Worm (Caenorhabditis elegans) whole organism, L4 larva: ENCODE results near the gene fbxa-76.

ENCODE experiments used
- T26A8.4 ChIP-seq: fragments of 200-800 bp; sonication (Bioruptor generic); IDR thresholded peaks from 2 replicates; pipeline ENCODE4 v1.3.6; 2022; ENCODE audit warnings: missing genetic modification characterization, missing compliant biosample characterization
- Y48G9A.11 ChIP-seq: fragments of 200-800 bp; sonication (Bioruptor generic); IDR thresholded peaks from 2 replicates; pipeline ENCODE4 v1.3.6; 2022; ENCODE audit warnings: missing genetic modification reagents, missing genetic modification characterization, missing compliant biosample characterization
- ama-1 ChIP-seq: fragments of 150-350 bp; optimal IDR thresholded peaks from 2 replicates; lab custom pipeline; 2014; ENCODE audit warnings: inconsistent platforms, mixed read lengths
- ceh-82 ChIP-seq: sonication (generic microtip); optimal IDR thresholded peaks from 2 replicates; lab custom pipeline; 2017; ENCODE audit warnings: missing biosample characterization, missing genetic modification characterization
- dpl-1 ChIP-seq: fragments of 150-350 bp; optimal IDR thresholded peaks from 2 replicates; lab custom pipeline; 2014; ENCODE audit warnings: missing biosample characterization, missing genetic modification reagents, missing genetic modification characterization
- dve-1 ChIP-seq: sonication (generic microtip); optimal IDR thresholded peaks from 2 replicates; lab custom pipeline; 2017; ENCODE audit warnings: antibody characterized with exemption, mild to moderate bottlenecking, missing genetic modification characterization, missing compliant biosample characterization; ENCODE audit not compliant: insufficient read depth
- fos-1 ChIP-seq: fragments of 150-350 bp; optimal IDR thresholded peaks from 2 replicates; lab custom pipeline; 2014; ENCODE audit warnings: missing biosample characterization, missing genetic modification characterization
- lsy-2 ChIP-seq, 2 experiments: fragments of 150-350 bp in 1 of 2; sonication (generic microtip) in 1 of 2; optimal IDR thresholded peaks; 2 replicates each; lab custom pipeline; 2014 to 2017; ENCODE audit warnings: missing biosample characterization in 2 of 2, missing genetic modification characterization in 2 of 2
- nhr-11 ChIP-seq: fragments of 150-350 bp; optimal IDR thresholded peaks from 2 replicates; lab custom pipeline; 2014; ENCODE audit warnings: missing biosample characterization, missing genetic modification characterization
- nhr-77 ChIP-seq: fragments of 150-350 bp; optimal IDR thresholded peaks from 2 replicates; lab custom pipeline; 2014; ENCODE audit warnings: missing biosample characterization, missing genetic modification characterization
- sdz-12 ChIP-seq: fragments of 200-800 bp; sonication (Bioruptor generic); optimal IDR thresholded peaks from 2 replicates; lab custom pipeline; 2018; ENCODE audit warnings: mild to moderate bottlenecking, missing genetic modification characterization, missing compliant biosample characterization
- unc-39 ChIP-seq: sonication (generic microtip); optimal IDR thresholded peaks from 2 replicates; lab custom pipeline; 2017; ENCODE audit warnings: missing biosample characterization, missing genetic modification characterization
- zfp-2 ChIP-seq: sonication (generic microtip); optimal IDR thresholded peaks from 2 replicates; lab custom pipeline; 2016; ENCODE audit warnings: mild to moderate bottlenecking, missing genetic modification characterization, missing compliant biosample characterization
- ztf-11 ChIP-seq: fragments of 150-350 bp; optimal IDR thresholded peaks from 2 replicates; lab custom pipeline; 2014; ENCODE audit warnings: missing biosample characterization, missing genetic modification characterization

DNA sequence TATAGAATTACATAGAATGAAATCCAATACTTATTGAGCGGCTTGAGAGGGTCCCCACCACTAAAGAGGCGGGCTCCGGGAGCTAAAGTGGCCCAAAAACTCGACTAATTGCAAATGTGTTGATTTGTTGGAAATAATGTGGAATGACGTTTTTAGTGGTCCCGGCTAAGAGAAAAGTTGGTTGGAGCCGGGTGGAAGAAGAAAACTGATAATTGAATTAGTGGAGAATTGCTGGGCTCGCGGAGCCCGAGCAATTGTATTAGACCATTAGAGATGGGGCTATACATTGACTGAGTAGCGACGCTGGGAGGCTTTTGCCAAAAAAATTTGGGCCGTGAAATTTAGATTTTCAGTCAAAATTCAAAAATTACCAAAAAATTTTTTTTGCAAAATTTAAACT lies 23.4 kb downstream of the fbxa-76 start:
- TF ChIP-seq dve-1 (no peak), ama-1 (lab: Kevin White, UChicago) (no peak), dpl-1 (no peak), unc-39 (tag; lab: Kevin White, UChicago) (no peak), ztf-11 (no peak), nhr-77 (tag; lab: Kevin White, UChicago) (no peak), T26A8.4 (GFP tag; lab: Robert Waterston, UW) (no peak), nhr-11 (tag; lab: Kevin White, UChicago) (no peak), Y48G9A.11 (no peak), lsy-2 (tag; optimal IDR thresholded peaks at IDR 0.05; lab: Kevin White, UChicago) (no peak), zfp-2 (tag; lab: Kevin White, UChicago) (no peak), fos-1 (tag; lab: Kevin White, UChicago) (no peak), ceh-82 (tag; lab: Kevin White, UChicago) (no peak), sdz-12 (GFP tag; lab: Kevin White, UChicago) (no peak)
